Fruit fly (Drosophila melanogaster): ENCODE measurements around the gene Cp7Fb.
A peak's percentile ranks its signal among the peaks of the same experiment; 100 is the strongest.

Cp7Fb gene

dm6 chrX:8464378-8465036 lies 9.1 kb upstream of the Cp7Fb start, which contains the start of gene Sptr (continued):
- peak; percentile 95 for TF ChIP-seq row (GFP tag; IDR thresholded peaks at IDR 0.05)
- TF ChIP-seq da (GFP tag; optimal IDR thresholded peaks at IDR 0.05), result no peak
- TF ChIP-seq Deaf1 (tag; optimal IDR thresholded peaks at IDR 0.05), result peak; percentile 67
- TF ChIP-seq Usf (GFP tag; optimal IDR thresholded peaks at IDR 0.05), result peak; percentile 69
- peak; percentile 90 for TF ChIP-seq CoRest (tag; optimal IDR thresholded peaks at IDR 0.05)
- TF ChIP-seq CG7928 (GFP tag; optimal IDR thresholded peaks at IDR 0.05), result peak; percentile 62
- TF ChIP-seq ato (GFP tag; IDR thresholded peaks at IDR 0.05; ENCODE audit: partially characterized antibody), result no peak
- TF ChIP-seq tio (GFP tag; optimal IDR thresholded peaks at IDR 0.05), result peak; percentile 62
- TF ChIP-seq cato (GFP tag; optimal IDR thresholded peaks at IDR 0.05; ENCODE audit: borderline replicate concordance), result peak; percentile 43
- TF ChIP-seq phol (tag; optimal IDR thresholded peaks at IDR 0.05), result peak; percentile 76
- peak; percentile 74 for TF ChIP-seq CG4424 (GFP tag; optimal IDR thresholded peaks at IDR 0.05)
- TF ChIP-seq CG15601 (tag; optimal IDR thresholded peaks at IDR 0.05), result peak; percentile 58
- no peak for TF ChIP-seq knrl (GFP tag; IDR thresholded peaks at IDR 0.05; ENCODE audit: partially characterized antibody)
- TF ChIP-seq CG10979 (tag; optimal IDR thresholded peaks at IDR 0.05), result peak; percentile 63
- TF ChIP-seq MTF-1 (GFP tag; optimal IDR thresholded peaks at IDR 0.05; ENCODE audit: borderline replicate concordance), result peak; percentile 51
- TF ChIP-seq ssp (GFP tag; IDR thresholded peaks at IDR 0.05), result peak; percentile 72
- TF ChIP-seq Hmx (GFP tag; optimal IDR thresholded peaks at IDR 0.05), result peak; percentile 65
- TF ChIP-seq CG12071 (GFP tag; optimal IDR thresholded peaks at IDR 0.05), result peak; percentile 73
- TF ChIP-seq CG12659 (GFP tag; optimal IDR thresholded peaks at IDR 0.05), result peak; percentile 92
- peak; percentile 74 for TF ChIP-seq Adf1 (GFP tag; IDR thresholded peaks at IDR 0.05)
- peak; percentile 61 for TF ChIP-seq Ravus (GFP tag; IDR thresholded peaks at IDR 0.05)
- peak; percentile 47 for TF ChIP-seq CG9609 (GFP tag; optimal IDR thresholded peaks at IDR 0.05)
- peak; percentile 84 for TF ChIP-seq CG17385 (GFP tag; optimal IDR thresholded peaks at IDR 0.05)
- peak; percentile 88 for TF ChIP-seq ci (GFP tag; IDR thresholded peaks at IDR 0.05)
- TF ChIP-seq exex (tag; optimal IDR thresholded peaks at IDR 0.05), result peak; percentile 69
- no peak for TF ChIP-seq CG42726 (GFP tag; IDR thresholded peaks at IDR 0.05; ENCODE audit: partially characterized antibody)
- TF ChIP-seq CG11085 (GFP tag; IDR thresholded peaks at IDR 0.05), result peak; percentile 83
- peak; percentile 55 for TF ChIP-seq CG31365 (tag; optimal IDR thresholded peaks at IDR 0.05)
- peak; percentile 72 for TF ChIP-seq Chrac-16 (GFP tag; optimal IDR thresholded peaks at IDR 0.05)
- no peak for TF ChIP-seq gcm2 (GFP tag; optimal IDR thresholded peaks at IDR 0.05)
- no peak for TF ChIP-seq usp (GFP tag; optimal IDR thresholded peaks at IDR 0.05)
- TF ChIP-seq Antp (GFP tag; optimal IDR thresholded peaks at IDR 0.05), result peak; percentile 64
- TF ChIP-seq eyg (GFP tag; optimal IDR thresholded peaks at IDR 0.05), result peak; percentile 67
- no peak for TF ChIP-seq CG12236 (GFP tag; optimal IDR thresholded peaks at IDR 0.05)
- peak; percentile 82 for TF ChIP-seq Rx (GFP tag; IDR thresholded peaks at IDR 0.05)
- TF ChIP-seq jigr1 (GFP tag; IDR thresholded peaks at IDR 0.05), result peak; percentile 50; the same call in 2 of the 3 replicates
- TF ChIP-seq CG10431 (GFP tag; optimal IDR thresholded peaks at IDR 0.05), result no peak
- TF ChIP-seq CG3847 (GFP tag; IDR thresholded peaks at IDR 0.05), result peak; percentile 92
- TF ChIP-seq CG16813 (GFP tag; IDR thresholded peaks at IDR 0.05; ENCODE audit: partially characterized antibody), result no peak
- peak; percentile 73 for TF ChIP-seq tin (GFP tag; optimal IDR thresholded peaks at IDR 0.05)
- peak; percentile 92 for TF ChIP-seq CG7839 (tag; optimal IDR thresholded peaks at IDR 0.05)
- peak; percentile 92 for TF ChIP-seq CG9932 (GFP tag; IDR thresholded peaks at IDR 0.05)
- peak; percentile 93 for TF ChIP-seq stc (GFP tag; IDR thresholded peaks at IDR 0.05)
- peak; percentile 86 for TF ChIP-seq CG31441 (GFP tag; IDR thresholded peaks at IDR 0.05)
- TF ChIP-seq Awh (GFP tag; IDR thresholded peaks at IDR 0.05), result peak; percentile 88
- TF ChIP-seq Doc3 (GFP tag; IDR thresholded peaks at IDR 0.05; ENCODE audit: partially characterized antibody), result no peak
- peak; percentile 48 for TF ChIP-seq wek (GFP tag; optimal IDR thresholded peaks at IDR 0.05)
- peak; percentile 12 for TF ChIP-seq CG6654 (GFP tag; optimal IDR thresholded peaks at IDR 0.05)
- TF ChIP-seq CG4854 (GFP tag; optimal IDR thresholded peaks at IDR 0.05), result peak; percentile 72
- peak; percentile 69 for TF ChIP-seq CG1024 (GFP tag; IDR thresholded peaks at IDR 0.05)

Data from whole organism, embryonic.